Worm (Caenorhabditis elegans) whole organism, young adult: ENCODE measurements around the gene W04G3.12.

Source experiments
- B0019.2 ChIP-seq: fragments of 200-800 bp; sonication (Bioruptor generic); conservative IDR thresholded peaks from 2 replicates; pipeline ENCODE4 v1.3.6; 2022; ENCODE audit warnings: missing genetic modification reagents, missing genetic modification characterization, missing compliant biosample characterization
- F22D6.2 ChIP-seq: sonication (generic microtip); optimal IDR thresholded peaks from 2 replicates; lab custom pipeline; 2016; ENCODE audit warnings: mild to moderate bottlenecking, missing genetic modification characterization, missing compliant biosample characterization
- F23B12.7 ChIP-seq: sonication (generic microtip); optimal IDR thresholded peaks from 2 replicates; lab custom pipeline; 2017; ENCODE audit warnings: missing genetic modification characterization, mild to moderate bottlenecking, missing compliant biosample characterization, antibody characterized with exemption, moderate library complexity; ENCODE audit not compliant: insufficient read depth
- F37B4.10 ChIP-seq: fragments of 200-800 bp; sonication (Bioruptor generic); IDR thresholded peaks from 2 replicates; pipeline ENCODE4 v1.3.6; 2022; ENCODE audit warnings: missing genetic modification characterization, missing compliant biosample characterization
- F39B2.1 ChIP-seq: fragments of 200-800 bp; sonication (Bioruptor generic); IDR thresholded peaks from 2 replicates; pipeline ENCODE4 v1.3.6; 2022; ENCODE audit warnings: missing genetic modification reagents, missing genetic modification characterization, missing compliant biosample characterization
- F57A8.1 ChIP-seq: fragments of 200-800 bp; sonication (Bioruptor generic); optimal IDR thresholded peaks from 2 replicates; lab custom pipeline; 2018; ENCODE audit warnings: mild to moderate bottlenecking, missing genetic modification characterization, moderate library complexity, missing compliant biosample characterization
- K11D2.4 ChIP-seq: fragments of 200-800 bp; sonication (Bioruptor generic); IDR thresholded peaks from 2 replicates; pipeline ENCODE4 v1.3.6; 2022; ENCODE audit warnings: missing genetic modification reagents, missing genetic modification characterization, missing compliant biosample characterization
- K12H6.12 ChIP-seq: fragments of 200-800 bp; sonication (Bioruptor generic); optimal IDR thresholded peaks from 2 replicates; lab custom pipeline; 2018; ENCODE audit warnings: mild to moderate bottlenecking, missing genetic modification characterization, missing compliant biosample characterization
- T07F8.4 ChIP-seq: sonication (generic microtip); optimal IDR thresholded peaks from 2 replicates; lab custom pipeline; 2016; ENCODE audit warnings: mild to moderate bottlenecking, missing genetic modification characterization, moderate library complexity, missing compliant biosample characterization
- T26A5.8 ChIP-seq: sonication (generic microtip); optimal IDR thresholded peaks from 2 replicates; lab custom pipeline; 2016; ENCODE audit warnings: missing genetic modification characterization, missing compliant biosample characterization
- Y67H2A.10 ChIP-seq: fragments of 200-800 bp; sonication (Bioruptor generic); conservative IDR thresholded peaks from 2 replicates; pipeline ENCODE4 v1.3.6; 2022; ENCODE audit warnings: missing genetic modification reagents, missing genetic modification characterization, missing compliant biosample characterization
- Y79H2A.3 ChIP-seq: fragments of 200-800 bp; sonication (Bioruptor generic); conservative IDR thresholded peaks from 2 replicates; pipeline ENCODE4 v1.3.6; 2022; ENCODE audit warnings: missing genetic modification reagents, missing genetic modification characterization, missing compliant biosample characterization
- Y95B8A.8 ChIP-seq: fragments of 200-800 bp; sonication (Bioruptor generic); IDR thresholded peaks from 2 replicates; pipeline ENCODE4 v1.3.6; 2022; ENCODE audit warnings: missing genetic modification reagents, missing genetic modification characterization, missing compliant biosample characterization
- aptf-2 ChIP-seq: fragments of 200-800 bp; sonication (Bioruptor generic); conservative IDR thresholded peaks from 2 replicates; pipeline ENCODE4 v1.3.6; 2022; ENCODE audit warnings: missing genetic modification reagents, missing genetic modification characterization, missing compliant biosample characterization
- attf-5 ChIP-seq: fragments of 200-800 bp; sonication (Bioruptor generic); optimal IDR thresholded peaks from 2 replicates; lab custom pipeline; 2018; ENCODE audit warnings: mild to moderate bottlenecking, missing genetic modification characterization, missing compliant biosample characterization
- attf-6 ChIP-seq: fragments of 200-800 bp; sonication (Bioruptor generic); IDR thresholded peaks from 2 replicates; pipeline ENCODE4 v1.3.6; 2022; ENCODE audit warnings: missing genetic modification reagents, missing genetic modification characterization, missing compliant biosample characterization
- cebp-1 ChIP-seq, 2 experiments: fragments of 200-800 bp in 1 of 2; sonication (Bioruptor generic) in 1 of 2; sonication (generic microtip) in 1 of 2; IDR thresholded peaks in 1 of 2; optimal IDR thresholded peaks in 1 of 2; 2 replicates each; pipeline versions ENCODE4 v1.3.6 to Lab custom; 2017 to 2022; ENCODE audit warnings: missing compliant biosample characterization in 2 of 2, missing genetic modification characterization in 2 of 2, mild to moderate bottlenecking in 1 of 2, missing genetic modification reagents in 1 of 2, moderate library complexity in 1 of 2
- ceh-40 ChIP-seq: fragments of 200-800 bp; sonication (Bioruptor generic); IDR thresholded peaks from 2 replicates; pipeline ENCODE4 v1.3.6; 2022; ENCODE audit warnings: missing genetic modification characterization, missing compliant biosample characterization
- ceh-91 ChIP-seq: fragments of 200-800 bp; sonication (Bioruptor generic); IDR thresholded peaks from 2 replicates; pipeline ENCODE4 v1.3.6; 2022; ENCODE audit warnings: missing genetic modification reagents, missing genetic modification characterization, missing compliant biosample characterization
- chd-7 ChIP-seq: sonication (generic microtip); optimal IDR thresholded peaks from 2 replicates; lab custom pipeline; 2016; ENCODE audit warnings: mild to moderate bottlenecking, missing genetic modification characterization, moderate library complexity, missing compliant biosample characterization
- dox-1 ChIP-seq: fragments of 200-800 bp; sonication (Bioruptor generic); IDR thresholded peaks from 2 replicates; pipeline ENCODE4 v1.3.6; 2022; ENCODE audit warnings: missing genetic modification reagents, missing genetic modification characterization, missing compliant biosample characterization
- dpff-1 ChIP-seq: sonication (generic microtip); optimal IDR thresholded peaks from 2 replicates; lab custom pipeline; 2017; ENCODE audit warnings: mild to moderate bottlenecking, missing genetic modification characterization, missing compliant biosample characterization
- egrh-3 ChIP-seq: fragments of 200-800 bp; sonication (Bioruptor generic); IDR thresholded peaks from 2 replicates; pipeline ENCODE4 v1.3.6; 2022; ENCODE audit warnings: missing genetic modification reagents, missing genetic modification characterization, missing compliant biosample characterization
- fkh-3 ChIP-seq: sonication (generic microtip); optimal IDR thresholded peaks from 2 replicates; lab custom pipeline; 2016; ENCODE audit warnings: mild to moderate bottlenecking, missing genetic modification characterization, missing compliant biosample characterization
- him-1 ChIP-seq: sonication (generic microtip); optimal IDR thresholded peaks from 2 replicates; lab custom pipeline; 2016; ENCODE audit warnings: missing genotype, missing genetic modification reagents, missing genetic modification characterization, missing compliant biosample characterization
- hmg-1.2 ChIP-seq: fragments of 200-800 bp; sonication (Bioruptor generic); IDR thresholded peaks from 2 replicates; pipeline ENCODE4 v1.3.6; 2022; ENCODE audit warnings: missing genetic modification reagents, missing genetic modification characterization, missing compliant biosample characterization
- hmg-20 ChIP-seq: fragments of 200-800 bp; sonication (Bioruptor generic); IDR thresholded peaks from 2 replicates; pipeline ENCODE4 v1.3.6; 2022; ENCODE audit warnings: missing genetic modification reagents, missing genetic modification characterization, missing compliant biosample characterization
- hrde-1 ChIP-seq: sonication (generic microtip); optimal IDR thresholded peaks from 2 replicates; lab custom pipeline; 2016; ENCODE audit warnings: missing genetic modification characterization, mild to moderate bottlenecking, missing compliant biosample characterization, moderate library complexity, missing genotype, missing genetic modification reagents, borderline replicate concordance
- lin-40 ChIP-seq: sonication (generic microtip); optimal IDR thresholded peaks from 2 replicates; lab custom pipeline; 2016; ENCODE audit warnings: missing genetic modification characterization, mild to moderate bottlenecking, missing compliant biosample characterization, missing genotype, missing genetic modification reagents
- madf-8 ChIP-seq: fragments of 200-800 bp; sonication (Bioruptor generic); conservative IDR thresholded peaks from 2 replicates; pipeline ENCODE4 v1.3.6; 2022; ENCODE audit warnings: missing genetic modification reagents, missing genetic modification characterization, missing compliant biosample characterization
- nfyb-1 ChIP-seq: fragments of 200-800 bp; sonication (Bioruptor generic); IDR thresholded peaks from 2 replicates; pipeline ENCODE4 v1.3.6; 2022; ENCODE audit warnings: missing genetic modification reagents, missing genetic modification characterization, missing compliant biosample characterization
- nhr-80 ChIP-seq: sonication (generic microtip); optimal IDR thresholded peaks from 2 replicates; lab custom pipeline; 2016; ENCODE audit warnings: missing genetic modification characterization, missing compliant biosample characterization
- repo-1 ChIP-seq: sonication (generic microtip); optimal IDR thresholded peaks from 2 replicates; lab custom pipeline; 2017; ENCODE audit warnings: mild to moderate bottlenecking, missing genetic modification characterization, missing compliant biosample characterization
- sea-2 ChIP-seq: fragments of 200-800 bp; sonication (Bioruptor generic); IDR thresholded peaks from 2 replicates; pipeline ENCODE4 v1.3.6; 2022; ENCODE audit warnings: missing genetic modification characterization, missing compliant biosample characterization
- snpc-3.4 ChIP-seq: sonication (generic microtip); optimal IDR thresholded peaks from 2 replicates; lab custom pipeline; 2017; ENCODE audit warnings: missing genetic modification characterization, mild to moderate bottlenecking, missing compliant biosample characterization, antibody characterized with exemption, moderate library complexity, missing genotype, missing genetic modification reagents
- somi-1 ChIP-seq: fragments of 200-800 bp; sonication (Bioruptor generic); optimal IDR thresholded peaks from 2 replicates; lab custom pipeline; 2018; ENCODE audit warnings: mild to moderate bottlenecking, missing genetic modification characterization, missing compliant biosample characterization
- tbx-9 ChIP-seq: sonication (generic microtip); optimal IDR thresholded peaks from 2 replicates; lab custom pipeline; 2016; ENCODE audit warnings: borderline replicate concordance, missing genetic modification characterization, inconsistent platforms, missing compliant biosample characterization
- unc-130 ChIP-seq: sonication (generic microtip); optimal IDR thresholded peaks from 2 replicates; lab custom pipeline; 2016; ENCODE audit warnings: missing genetic modification reagents, missing genetic modification characterization, missing compliant biosample characterization
- xnd-1 ChIP-seq: sonication (generic microtip); optimal IDR thresholded peaks from 2 replicates; lab custom pipeline; 2016; ENCODE audit warnings: missing genotype, missing genetic modification reagents, missing genetic modification characterization, missing compliant biosample characterization
- zfh-2 ChIP-seq: fragments of 200-800 bp; sonication (Bioruptor generic); conservative IDR thresholded peaks from 2 replicates; pipeline ENCODE4 v1.3.6; 2022; ENCODE audit warnings: missing genetic modification reagents, missing genetic modification characterization, missing compliant biosample characterization
- ztf-3 ChIP-seq: fragments of 200-800 bp; sonication (Bioruptor generic); optimal IDR thresholded peaks from 2 replicates; lab custom pipeline; 2018; ENCODE audit warnings: mild to moderate bottlenecking, missing genetic modification characterization, missing compliant biosample characterization

Gene W04G3.12

ce11 chrX:11036114-11037087 lies 40.2 kb downstream of the W04G3.12 start:
- TF ChIP-seq Y67H2A.10 (GFP tag; lab: Robert Waterston, UW) (no peak), tbx-9 (no peak), hrde-1 (tag; lab: Kevin White, UChicago) (no peak), nhr-80 (tag; lab: Kevin White, UChicago) (peak; percentile 53), hmg-1.2 (GFP tag; lab: Robert Waterston, UW) (peak; percentile 20; the same call in 1 of the 2 replicates)
- TF ChIP-seq, all 124 proteins: peak for 2

- no peak for TF ChIP-seq fkh-3 (tag; lab: Kevin White, UChicago)
- no peak for TF ChIP-seq him-1 (tag; lab: Kevin White, UChicago)
- TF ChIP-seq T07F8.4 (tag; lab: Kevin White, UChicago) = no peak
- TF ChIP-seq ceh-40 = no peak
- no peak for TF ChIP-seq xnd-1
- no peak for TF ChIP-seq chd-7 (tag; lab: Kevin White, UChicago)
- TF ChIP-seq K11D2.4 (GFP tag; lab: Robert Waterston, UW) = no peak
- TF ChIP-seq somi-1 (GFP tag; lab: Kevin White, UChicago) = no peak
- no peak for TF ChIP-seq F22D6.2 (tag; lab: Kevin White, UChicago)
These were observed 41.0 kb downstream of the W04G3.12 start for ce11 chrX:11035563-11035962.

- TF ChIP-seq hmg-20 (0 out of 2 replicates have a peak, but pooled peaks have one; percentile 29), cebp-1 (GFP tag; IDR thresholded peaks at IDR 0.05; lab: Robert Waterston, UW) (no peak), cebp-1 (tag; optimal IDR thresholded peaks at IDR 0.05; lab: Kevin White, UChicago) (peak; percentile 27), nhr-80 (tag; lab: Kevin White, UChicago) (peak; percentile 23), ztf-3 (no peak), lin-40 (tag; lab: Kevin White, UChicago) (peak; percentile 18), madf-8 (no peak), unc-130 (no peak), attf-6 (GFP tag; lab: Robert Waterston, UW) (no peak), zfh-2 (GFP tag; lab: Robert Waterston, UW) (peak; percentile 88), egrh-3 (GFP tag; lab: Robert Waterston, UW) (peak; percentile 27; the same call in 1 of the 2 replicates), dox-1 (GFP tag; lab: Robert Waterston, UW) (0 out of 2 replicates have a peak, but pooled peaks have one; percentile 28), K12H6.12 (tag; lab: Kevin White, UChicago) (peak; percentile 7)
These were observed 42.0 kb downstream of the W04G3.12 start for ce11 chrX:11034430-11035117.

ce11 chrX:11033952-11034287 lies 42.7 kb downstream of the W04G3.12 start:
- TF ChIP-seq ceh-91 (GFP tag; lab: Robert Waterston, UW) = no peak
- no peak for TF ChIP-seq F23B12.7 (tag; lab: Kevin White, UChicago)
- TF ChIP-seq Y95B8A.8 (GFP tag; lab: Robert Waterston, UW) = no peak
- TF ChIP-seq dpff-1 (tag; lab: Kevin White, UChicago) = no peak
- no peak for TF ChIP-seq snpc-3.4
- TF ChIP-seq B0019.2 (GFP tag; lab: Robert Waterston, UW) = no peak
- TF ChIP-seq aptf-2 = no peak
- TF ChIP-seq sea-2 = no peak
- no peak for TF ChIP-seq F37B4.10 (GFP tag; lab: Robert Waterston, UW)
- TF ChIP-seq zfh-2 (GFP tag; lab: Robert Waterston, UW) = no peak
- TF ChIP-seq nfyb-1 (GFP tag; lab: Robert Waterston, UW) = no peak
- no peak for TF ChIP-seq attf-5
- TF ChIP-seq Y79H2A.3 (GFP tag; lab: Robert Waterston, UW) = no peak
- TF ChIP-seq F57A8.1 (GFP tag; lab: Kevin White, UChicago) = no peak
- no peak for TF ChIP-seq T26A5.8 (tag; lab: Kevin White, UChicago)
- no peak for TF ChIP-seq F39B2.1 (GFP tag; lab: Robert Waterston, UW)
- TF ChIP-seq K12H6.12 (tag; lab: Kevin White, UChicago) = no peak
- TF ChIP-seq repo-1 (tag; lab: Kevin White, UChicago) = no peak
- no peak for TF ChIP-seq egrh-3 (GFP tag; lab: Robert Waterston, UW)
